Worm (Caenorhabditis elegans) whole organism, L1 larva: ENCODE results near the gene R05G6.5.

ENCODE experiments used
- Y116A8C.19 ChIP-seq: sonication (generic microtip); optimal IDR thresholded peaks from 2 replicates; lab custom pipeline; 2016; ENCODE audit warnings: missing compliant biosample characterization, missing genetic modification characterization, borderline replicate concordance
- aha-1 ChIP-seq: fragments of 150-350 bp; optimal IDR thresholded peaks from 2 replicates; lab custom pipeline; 2014; ENCODE audit warnings: missing biosample characterization, missing genetic modification characterization
- lin-39 ChIP-seq: fragments of 150-350 bp; optimal IDR thresholded peaks from 2 replicates; lab custom pipeline; 2014; ENCODE audit warnings: missing biosample characterization, missing genetic modification reagents, missing genetic modification characterization
- lir-3 ChIP-seq: sonication (generic microtip); optimal IDR thresholded peaks from 2 replicates; lab custom pipeline; 2016; ENCODE audit warnings: mild to moderate bottlenecking, missing genetic modification characterization, moderate library complexity, missing compliant biosample characterization; ENCODE audit not compliant: poor library complexity
- lsy-2 ChIP-seq, 2 experiments: fragments of 150-350 bp; optimal IDR thresholded peaks; 2 replicates each; lab custom pipeline; 2014; ENCODE audit warnings: missing biosample characterization in 2 of 2, missing genetic modification characterization in 2 of 2
- mef-2 ChIP-seq: fragments of 150-350 bp; optimal IDR thresholded peaks from 2 replicates; lab custom pipeline; 2014; ENCODE audit warnings: missing biosample characterization, missing genetic modification characterization
- mep-1 ChIP-seq: fragments of 150-350 bp; optimal IDR thresholded peaks from 2 replicates; lab custom pipeline; 2014; ENCODE audit warnings: missing biosample characterization, missing genetic modification characterization
- nhr-12 ChIP-seq: sonication (generic microtip); optimal IDR thresholded peaks from 2 replicates; lab custom pipeline; 2017; ENCODE audit warnings: missing biosample characterization, missing genetic modification characterization
- nhr-90 ChIP-seq: sonication (generic microtip); optimal IDR thresholded peaks from 2 replicates; lab custom pipeline; 2016; ENCODE audit warnings: mild to moderate bottlenecking, missing genetic modification characterization, missing compliant biosample characterization; ENCODE audit not compliant: poor library complexity
- pax-3 ChIP-seq: fragments of 200-800 bp; sonication (Bioruptor generic); optimal IDR thresholded peaks from 2 replicates; lab custom pipeline; 2018; ENCODE audit warnings: mild to moderate bottlenecking, missing genetic modification characterization, moderate library complexity, missing compliant biosample characterization
- rnt-1 ChIP-seq: sonication (generic microtip); optimal IDR thresholded peaks from 2 replicates; lab custom pipeline; 2016; ENCODE audit warnings: mild to moderate bottlenecking, missing genetic modification characterization, moderate library complexity, missing compliant biosample characterization
- snu-23 ChIP-seq: sonication (generic microtip); optimal IDR thresholded peaks from 2 replicates; lab custom pipeline; 2016; ENCODE audit warnings: missing genetic modification characterization, missing compliant biosample characterization
- unc-30 ChIP-seq: sonication (generic microtip); optimal IDR thresholded peaks from 2 replicates; lab custom pipeline; 2017; ENCODE audit warnings: missing biosample characterization, missing genetic modification characterization

DNA sequence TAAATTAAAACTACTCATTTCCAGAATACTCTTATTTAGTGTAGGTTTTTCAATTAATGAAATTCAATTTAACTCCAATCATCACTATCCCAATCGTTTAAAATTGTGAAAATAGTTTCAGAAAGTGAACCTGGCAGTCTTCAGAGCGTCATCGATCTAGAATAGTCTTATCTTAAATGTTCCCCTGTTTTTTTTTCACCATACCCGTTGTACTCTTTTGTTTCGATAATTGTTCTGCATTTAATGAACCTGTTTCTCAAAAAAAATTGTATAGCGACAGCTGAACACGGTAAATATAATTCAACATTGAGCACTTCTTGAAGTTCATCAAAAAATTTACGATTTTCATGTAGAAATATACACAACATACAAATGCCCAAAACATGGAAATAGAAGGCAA, 43.1 kb downstream of the R05G6.5 start:
- no peak for TF ChIP-seq snu-23 (GFP tag; lab: Kevin White, UChicago)
- no peak for TF ChIP-seq rnt-1
- TF ChIP-seq mep-1 (tag; lab: Kevin White, UChicago) = no peak
- no peak for TF ChIP-seq unc-30 (tag; lab: Kevin White, UChicago)
- TF ChIP-seq nhr-90 (tag; lab: Kevin White, UChicago) = no peak
- TF ChIP-seq lir-3 = no peak
- TF ChIP-seq mef-2 = no peak
- TF ChIP-seq lin-39 = no peak
- TF ChIP-seq Y116A8C.19 = no peak
- no peak for TF ChIP-seq pax-3 (tag; lab: Kevin White, UChicago)
- TF ChIP-seq nhr-12 (tag; lab: Kevin White, UChicago) = no peak
- no peak for TF ChIP-seq aha-1
- no peak for TF ChIP-seq lsy-2 (tag; optimal IDR thresholded peaks at IDR 0.05; lab: Kevin White, UChicago)
